Fruit fly (Drosophila melanogaster) whole organism, prepupa: ENCODE measurements around the gene Ifrd1.

Source experiments
- CG34406 ChIP-seq: fragments of 200-800 bp; sonication (Bioruptor generic); optimal IDR thresholded peaks from 3 replicates; lab custom pipeline; 2016; ENCODE audit warnings: missing biosample characterization, missing genetic modification characterization
- salr ChIP-seq, 2 experiments: fragments of 200-800 bp; sonication (Bioruptor generic); optimal IDR thresholded peaks; 3 replicates each; lab custom pipeline; 2016 to 2018; ENCODE audit warnings: missing biosample characterization in 2 of 2, missing genetic modification characterization in 2 of 2, mild to moderate bottlenecking in 1 of 2

DNA sequence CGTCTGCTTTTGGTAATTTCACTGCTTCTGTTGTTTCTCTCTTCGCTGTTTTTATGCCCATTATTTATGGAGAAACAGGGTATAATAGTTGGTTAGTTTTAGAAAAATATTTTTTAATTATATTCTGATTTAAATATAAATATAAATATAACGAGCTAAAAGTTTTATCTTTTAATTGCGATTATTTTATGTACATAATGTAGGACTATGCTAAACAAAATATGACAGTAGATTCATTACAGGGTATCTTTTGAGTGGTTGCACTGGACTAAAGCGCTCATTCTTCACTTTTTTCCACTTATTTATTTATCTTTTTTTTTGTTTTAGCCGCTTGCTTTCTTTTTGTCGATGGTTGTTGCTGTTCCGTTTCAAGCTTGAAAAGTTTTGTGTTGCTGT is 30.8 kb upstream of the Ifrd1 start:
- TF ChIP-seq salr (GFP tag; optimal IDR thresholded peaks at IDR 0.05; lab: Kevin White, UChicago) (peak in 1 of 2 experiments; percentile 64), CG34406 (GFP tag; lab: Kevin White, UChicago) (peak; percentile 81)
